Fruit fly (Drosophila melanogaster): ENCODE results near the gene Bx42.

Gene Bx42

dm6 chrX:9064029-9064428 is 42.4 kb downstream of the Bx42 start:
- no peak for TF ChIP-seq tai (GFP tag; optimal IDR thresholded peaks at IDR 0.05)
- no peak for TF ChIP-seq dsf (GFP tag; optimal IDR thresholded peaks at IDR 0.05; ENCODE audit: borderline replicate concordance)
- no peak for TF ChIP-seq Dif (GFP tag; optimal IDR thresholded peaks at IDR 0.05; ENCODE audit: partially characterized antibody)

dm6 chrX:9063425-9063824 is 43.0 kb downstream of the Bx42 start:
- TF ChIP-seq br (GFP tag; optimal IDR thresholded peaks at IDR 0.05) (no peak), Vsx2 (GFP tag; optimal IDR thresholded peaks at IDR 0.05; ENCODE audit: partially characterized antibody) (no peak), usp (GFP tag; optimal IDR thresholded peaks at IDR 0.05) (no peak), dl (GFP tag; optimal IDR thresholded peaks at IDR 0.05; ENCODE audit: insufficient read depth in 1 of 2, partially characterized antibody in 2 of 2) (no peak)

dm6 chrX:9062665-9063064 is 43.7 kb downstream of the Bx42 start:
- TF ChIP-seq Vsx2 (GFP tag; optimal IDR thresholded peaks at IDR 0.05; ENCODE audit: partially characterized antibody) (no peak), Hnf4 (GFP tag; optimal IDR thresholded peaks at IDR 0.05) (peak; percentile 37), N (GFP tag; optimal IDR thresholded peaks at IDR 0.05) (no peak), Dfd (GFP tag; optimal IDR thresholded peaks at IDR 0.05) (no peak), Rel (GFP tag; optimal IDR thresholded peaks at IDR 0.05) (peak; percentile 9), Rel (tag; optimal IDR thresholded peaks at IDR 0.05) (peak; percentile 34), dl (GFP tag; optimal IDR thresholded peaks at IDR 0.05; ENCODE audit: insufficient read depth in 1 of 2, partially characterized antibody in 2 of 2) (no peak), rgr (GFP tag; optimal IDR thresholded peaks at IDR 0.05) (peak; percentile 61), Myc (optimal IDR thresholded peaks at IDR 0.05) (no peak), dmrt93B (GFP tag; optimal IDR thresholded peaks at IDR 0.05) (no peak), GATAd (GFP tag; optimal IDR thresholded peaks at IDR 0.05) (no peak), fru (GFP tag; optimal IDR thresholded peaks at IDR 0.05) (peak; percentile 38), dsf (GFP tag; optimal IDR thresholded peaks at IDR 0.05; ENCODE audit: borderline replicate concordance) (no peak), Hr83 (GFP tag; optimal IDR thresholded peaks at IDR 0.05; ENCODE audit: poor library complexity, severe bottlenecking) (no peak), usp (GFP tag; optimal IDR thresholded peaks at IDR 0.05) (no peak), lola (GFP tag; optimal IDR thresholded peaks at IDR 0.05) (no peak), Mio (GFP tag; optimal IDR thresholded peaks at IDR 0.05) (no peak), OdsH (GFP tag; optimal IDR thresholded peaks at IDR 0.05) (peak; percentile 46), CG9705 (GFP tag; optimal IDR thresholded peaks at IDR 0.05) (no peak), sage (GFP tag; optimal IDR thresholded peaks at IDR 0.05) (no peak), HLH106 (tag; optimal IDR thresholded peaks at IDR 0.05) (peak; percentile 77), pan (optimal IDR thresholded peaks at IDR 0.05) (no peak), brk (GFP tag; optimal IDR thresholded peaks at IDR 0.05) (no peak), CG32264 (GFP tag; optimal IDR thresholded peaks at IDR 0.05) (no peak), Sp1 (GFP tag; optimal IDR thresholded peaks at IDR 0.05) (peak; percentile 68), tai (GFP tag; optimal IDR thresholded peaks at IDR 0.05) (no peak), sv (GFP tag; optimal IDR thresholded peaks at IDR 0.05) (no peak), foxo (GFP tag; optimal IDR thresholded peaks at IDR 0.05) (peak in 1 of 2 experiments; percentile 60), jim (GFP tag; optimal IDR thresholded peaks at IDR 0.05) (no peak), Abd-B (GFP tag; optimal IDR thresholded peaks at IDR 0.05) (no peak), ey (GFP tag; optimal IDR thresholded peaks at IDR 0.05) (peak; percentile 15), Dif (GFP tag; optimal IDR thresholded peaks at IDR 0.05; ENCODE audit: partially characterized antibody) (no peak), psq (GFP tag; optimal IDR thresholded peaks at IDR 0.05) (peak; percentile 53), Jra (GFP tag; optimal IDR thresholded peaks at IDR 0.05) (no peak), br (GFP tag; optimal IDR thresholded peaks at IDR 0.05) (no peak), CrebA (GFP tag; optimal IDR thresholded peaks at IDR 0.05; ENCODE audit: borderline replicate concordance) (no peak), Hr78 (GFP tag; optimal IDR thresholded peaks at IDR 0.05) (no peak), woc (GFP tag; optimal IDR thresholded peaks at IDR 0.05) (peak; percentile 43), h (GFP tag; optimal IDR thresholded peaks at IDR 0.05) (peak; percentile 61)

Measured in whole organism, wandering third instar larva.